Fruit fly (Drosophila melanogaster) whole organism, embryonic: ENCODE results near the gene QC.

Experiments used
- Atf6 ChIP-seq: fragments of 200-800 bp; sonication (Bioruptor generic); IDR thresholded peaks from 2 replicates; pipeline ENCODE4 v1.3.6; 2022; ENCODE audit warnings: missing biosample characterization, missing genetic modification characterization
- CG10267 ChIP-seq: fragments of 200-800 bp; sonication (Bioruptor generic); optimal IDR thresholded peaks from 2 replicates; lab custom pipeline; 2018; ENCODE audit warnings: missing biosample characterization, mild to moderate bottlenecking, missing genetic modification characterization, moderate library complexity
- CG11247 ChIP-seq: fragments of 200-800 bp; sonication (Bioruptor generic); IDR thresholded peaks from 2 replicates; pipeline ENCODE4 v1.3.6; 2022; ENCODE audit warnings: missing biosample characterization, missing genetic modification characterization
- CG13287 ChIP-seq: fragments of 200-800 bp; sonication (Bioruptor generic); IDR thresholded peaks from 2 replicates; pipeline ENCODE4 v1.3.6; 2022; ENCODE audit warnings: missing biosample characterization, missing genetic modification characterization; ENCODE audit not compliant: partially characterized antibody
- CG13894 ChIP-seq: fragments of 200-800 bp; sonication (Bioruptor generic); optimal IDR thresholded peaks from 3 replicates; lab custom pipeline; 2018; ENCODE audit warnings: missing biosample characterization, mild to moderate bottlenecking, missing genetic modification characterization, moderate library complexity
- CG15696 ChIP-seq: fragments of 200-800 bp; sonication (Bioruptor generic); optimal IDR thresholded peaks from 2 replicates; lab custom pipeline; 2019; ENCODE audit warnings: missing biosample characterization, mild to moderate bottlenecking, missing genetic modification characterization, moderate library complexity
- CG1602 ChIP-seq: fragments of 200-800 bp; sonication (Bioruptor generic); optimal IDR thresholded peaks from 3 replicates; lab custom pipeline; 2016; ENCODE audit warnings: missing biosample characterization, missing genetic modification characterization
- CG1603 ChIP-seq: fragments of 200-800 bp; sonication (Bioruptor generic); optimal IDR thresholded peaks from 2 replicates; lab custom pipeline; 2019; ENCODE audit warnings: missing biosample characterization, mild to moderate bottlenecking, missing genetic modification characterization, moderate library complexity
- CG1647 ChIP-seq: fragments of 200-800 bp; sonication (Bioruptor generic); optimal IDR thresholded peaks from 3 replicates; lab custom pipeline; 2016; ENCODE audit warnings: missing biosample characterization, missing genetic modification characterization
- CG2116 ChIP-seq: fragments of 200-800 bp; sonication (Bioruptor generic); optimal IDR thresholded peaks from 3 replicates; lab custom pipeline; 2018; ENCODE audit warnings: missing biosample characterization, mild to moderate bottlenecking, missing genetic modification characterization
- CG2712 ChIP-seq: fragments of 200-800 bp; optimal IDR thresholded peaks from 3 replicates; lab custom pipeline; 2019; ENCODE audit warnings: missing biosample characterization, mild to moderate bottlenecking, missing genetic modification characterization, moderate library complexity
- CG3065 ChIP-seq: fragments of 200-800 bp; sonication (Bioruptor generic); optimal IDR thresholded peaks from 2 replicates; lab custom pipeline; 2016; ENCODE audit warnings: missing biosample characterization, missing genetic modification characterization
- CG31224 ChIP-seq: fragments of 200-800 bp; sonication (Bioruptor generic); IDR thresholded peaks from 2 replicates; pipeline ENCODE4 v1.3.6; 2022; ENCODE audit warnings: missing biosample characterization, missing genetic modification characterization
- CG31388 ChIP-seq: fragments of 200-800 bp; sonication (Bioruptor generic); optimal IDR thresholded peaks from 2 replicates; lab custom pipeline; 2016; ENCODE audit warnings: missing biosample characterization, missing genetic modification characterization
- CG31441 ChIP-seq: fragments of 200-800 bp; sonication (Bioruptor generic); IDR thresholded peaks from 2 replicates; pipeline ENCODE4 v1.3.6; 2022; ENCODE audit warnings: missing biosample characterization, missing genetic modification characterization
- CG5245 ChIP-seq: fragments of 200-800 bp; sonication (Bioruptor generic); optimal IDR thresholded peaks from 3 replicates; lab custom pipeline; 2016; ENCODE audit warnings: missing biosample characterization, missing genetic modification characterization
- CG8944 ChIP-seq: fragments of 200-800 bp; sonication (Bioruptor generic); optimal IDR thresholded peaks from 3 replicates; lab custom pipeline; 2016; ENCODE audit warnings: missing biosample characterization, missing genetic modification characterization
- CG9817 ChIP-seq: fragments of 200-800 bp; sonication (Bioruptor generic); optimal IDR thresholded peaks from 2 replicates; lab custom pipeline; 2018; ENCODE audit warnings: missing biosample characterization, mild to moderate bottlenecking, missing genetic modification characterization, moderate library complexity
- D ChIP-seq, 2 experiments: fragments of 200-800 bp in 1 of 2; fragments of >200 bp in 1 of 2; sonication (Bioruptor generic) in 1 of 2; optimal IDR thresholded peaks; 2 replicates in 1 of 2; 3 replicates in 1 of 2; lab custom pipeline; 2017; ENCODE audit warnings: mild to moderate bottlenecking in 1 of 2, missing biosample characterization in 1 of 2, missing genetic modification characterization in 1 of 2, missing genetic modification reagents in 1 of 2
- Dbx ChIP-seq: fragments of 200-800 bp; sonication (Bioruptor generic); IDR thresholded peaks from 3 replicates; pipeline ENCODE4 v1.3.6; 2022; ENCODE audit warnings: missing biosample characterization, missing genetic modification characterization
- Ets65A ChIP-seq: fragments of 200-800 bp; sonication (Bioruptor generic); peaks from one replicate; lab custom pipeline; 2016; ENCODE audit warnings: missing biosample characterization, missing genetic modification characterization
- HLH4C ChIP-seq: fragments of 200-800 bp; sonication (Bioruptor generic); IDR thresholded peaks from 3 replicates; pipeline ENCODE4 v1.3.6; 2022; ENCODE audit warnings: missing biosample characterization, missing genetic modification characterization; ENCODE audit not compliant: partially characterized antibody
- Hey ChIP-seq: fragments of 200-800 bp; sonication (Bioruptor generic); optimal IDR thresholded peaks from 3 replicates; lab custom pipeline; 2018; ENCODE audit warnings: missing biosample characterization, mild to moderate bottlenecking, missing genetic modification characterization
- Hmx ChIP-seq: fragments of 200-800 bp; sonication (Bioruptor generic); optimal IDR thresholded peaks from 2 replicates; lab custom pipeline; 2016; ENCODE audit warnings: missing biosample characterization, missing genetic modification characterization
- MTF-1 ChIP-seq: fragments of 200-800 bp; sonication (Bioruptor generic); optimal IDR thresholded peaks from 2 replicates; lab custom pipeline; 2018; ENCODE audit warnings: missing biosample characterization, mild to moderate bottlenecking, missing genetic modification characterization, borderline replicate concordance
- Max ChIP-seq: fragments of 200-800 bp; sonication (Bioruptor generic); optimal IDR thresholded peaks from 2 replicates; lab custom pipeline; 2016; ENCODE audit warnings: missing biosample characterization, mild to moderate bottlenecking, missing genetic modification characterization
- NC2α ChIP-seq: fragments of 200-800 bp; sonication (Bioruptor generic); optimal IDR thresholded peaks from 2 replicates; lab custom pipeline; 2016; ENCODE audit warnings: missing biosample characterization, missing genetic modification characterization
- Oaz ChIP-seq: fragments of 200-800 bp; sonication (Bioruptor generic); IDR thresholded peaks from 2 replicates; pipeline ENCODE4 v1.3.6; 2022; ENCODE audit warnings: missing biosample characterization, missing genetic modification characterization
- Six4 ChIP-seq: fragments of 200-800 bp; sonication (Bioruptor generic); optimal IDR thresholded peaks from 2 replicates; lab custom pipeline; 2016; ENCODE audit warnings: missing biosample characterization, missing genetic modification characterization
- Stat92E ChIP-seq, 3 experiments: fragments of >200 bp in 2 of 3; fragments of 200-800 bp in 1 of 3; sonication (Bioruptor generic) in 1 of 3; optimal IDR thresholded peaks; 2 replicates each; lab custom pipeline; 2017 to 2019; ENCODE audit warnings: missing biosample characterization in 3 of 3, missing genetic modification characterization in 3 of 3, mild to moderate bottlenecking in 1 of 3, moderate library complexity in 1 of 3
- Trl ChIP-seq, 3 experiments: fragments of >200 bp in 2 of 3; fragments of 200-800 bp in 1 of 3; sonication (Bioruptor generic) in 1 of 3; optimal IDR thresholded peaks; 2 replicates in 1 of 3; 3 replicates in 2 of 3; lab custom pipeline; 2016 to 2017; ENCODE audit warnings: missing biosample characterization in 1 of 3, missing genetic modification characterization in 1 of 3
- ara ChIP-seq: fragments of 200-800 bp; sonication (Bioruptor generic); IDR thresholded peaks from 2 replicates; pipeline ENCODE4 v1.3.6; 2022; ENCODE audit warnings: missing biosample characterization, missing genetic modification characterization
- bigmax ChIP-seq: fragments of 200-800 bp; sonication (Bioruptor generic); optimal IDR thresholded peaks from 2 replicates; lab custom pipeline; 2018; ENCODE audit warnings: missing biosample characterization, mild to moderate bottlenecking, missing genetic modification characterization
- br ChIP-seq: fragments of >200 bp; optimal IDR thresholded peaks from 2 replicates; lab custom pipeline; 2017
- cato ChIP-seq: fragments of 200-800 bp; sonication (Bioruptor generic); optimal IDR thresholded peaks from 2 replicates; lab custom pipeline; 2016; ENCODE audit warnings: missing biosample characterization, missing genetic modification characterization, borderline replicate concordance
- dan ChIP-seq: fragments of 200-800 bp; sonication (Bioruptor generic); IDR thresholded peaks from 2 replicates; pipeline ENCODE4 v1.3.6; 2022; ENCODE audit warnings: missing biosample characterization, missing genetic modification characterization
- dysf ChIP-seq: fragments of 200-800 bp; sonication (Bioruptor generic); IDR thresholded peaks from 3 replicates; pipeline ENCODE4 v1.3.6; 2022; ENCODE audit warnings: missing biosample characterization, missing genetic modification characterization
- hth ChIP-seq: fragments of >200 bp; optimal IDR thresholded peaks from 2 replicates; lab custom pipeline; 2017; ENCODE audit warnings: inconsistent platforms
- insv ChIP-seq, 2 experiments: fragments of 200-800 bp; sonication (Bioruptor generic); optimal IDR thresholded peaks; 3 replicates each; lab custom pipeline; 2016 to 2018; ENCODE audit warnings: missing biosample characterization in 2 of 2, missing genetic modification characterization in 2 of 2
- kni ChIP-seq: fragments of 200-800 bp; sonication (Bioruptor generic); optimal IDR thresholded peaks from 3 replicates; lab custom pipeline; 2017; ENCODE audit warnings: mild to moderate bottlenecking, missing biosample characterization, missing genetic modification reagents, missing genetic modification characterization
- mam ChIP-seq: fragments of 200-800 bp; sonication (Bioruptor generic); optimal IDR thresholded peaks from 3 replicates; lab custom pipeline; 2016; ENCODE audit warnings: missing biosample characterization, missing genetic modification characterization
- mirr ChIP-seq: fragments of 200-800 bp; sonication (Bioruptor generic); optimal IDR thresholded peaks from 3 replicates; lab custom pipeline; 2018; ENCODE audit warnings: missing biosample characterization, mild to moderate bottlenecking, missing genetic modification characterization
- nom ChIP-seq: fragments of 200-800 bp; sonication (Bioruptor generic); optimal IDR thresholded peaks from 2 replicates; lab custom pipeline; 2017; ENCODE audit warnings: missing biosample characterization, missing genetic modification characterization, mild to moderate bottlenecking, moderate library complexity, missing genetic modification reagents
- onecut ChIP-seq: fragments of 200-800 bp; sonication (Bioruptor generic); IDR thresholded peaks from 2 replicates; pipeline ENCODE4 v1.3.6; 2022; ENCODE audit warnings: missing biosample characterization, missing genetic modification characterization
- ranshi ChIP-seq: fragments of 200-800 bp; sonication (Bioruptor generic); IDR thresholded peaks from 2 replicates; pipeline ENCODE4 v1.3.6; 2022; ENCODE audit warnings: missing biosample characterization, missing genetic modification characterization
- sd ChIP-seq: fragments of 200-800 bp; sonication (Bioruptor generic); optimal IDR thresholded peaks from 3 replicates; lab custom pipeline; 2018; ENCODE audit warnings: missing biosample characterization, mild to moderate bottlenecking, missing genetic modification characterization, moderate library complexity
- ssp ChIP-seq: fragments of 200-800 bp; sonication (Bioruptor generic); IDR thresholded peaks from 2 replicates; pipeline ENCODE4 v1.3.6; 2022; ENCODE audit warnings: missing biosample characterization, missing genetic modification characterization
- stc ChIP-seq: fragments of 200-800 bp; sonication (Bioruptor generic); IDR thresholded peaks from 2 replicates; pipeline ENCODE4 v1.3.6; 2022; ENCODE audit warnings: missing biosample characterization, missing genetic modification characterization
- vvl ChIP-seq: fragments of 200-800 bp; sonication (Bioruptor generic); IDR thresholded peaks from 2 replicates; pipeline ENCODE4 v1.3.6; 2022; ENCODE audit warnings: missing biosample characterization, missing genetic modification characterization

Gene QC

DNA sequence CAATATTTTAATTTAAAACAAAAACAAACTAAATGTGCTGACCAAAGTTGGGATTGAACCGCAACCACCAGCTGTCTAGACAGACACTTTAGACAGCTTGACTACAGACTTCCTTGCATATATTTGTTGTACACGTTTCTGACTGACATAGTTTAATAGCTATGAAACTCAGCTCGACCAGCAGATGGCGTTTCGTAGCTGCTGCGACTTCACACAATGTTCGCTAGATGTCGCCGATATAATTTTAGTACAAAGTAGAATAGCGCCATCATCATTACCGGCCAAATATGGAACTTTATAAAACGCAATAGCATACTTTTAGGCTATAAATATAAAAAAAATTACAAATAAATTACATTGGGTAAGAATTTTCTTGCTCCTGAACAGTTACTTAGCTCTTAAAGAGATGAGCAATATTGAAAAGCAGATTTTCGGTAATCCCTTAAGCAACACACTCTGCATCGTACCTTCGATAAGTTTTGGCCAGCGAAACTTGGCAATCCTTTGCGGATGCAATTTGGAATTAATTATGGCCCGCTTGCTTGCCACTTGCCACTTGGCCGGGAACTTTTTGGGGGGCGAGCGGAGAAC, 32.5 kb downstream of the QC start (continued):
- TF ChIP-seq CG2116 (GFP tag; lab: Kevin White, UChicago) = peak; percentile 22
- TF ChIP-seq insv (GFP tag; optimal IDR thresholded peaks at IDR 0.05; lab: Kevin White, UChicago) = peak in 1 of 2 experiments; percentile 70
- TF ChIP-seq CG2712 (tag; lab: Kevin White, UChicago) = peak; percentile 78
- TF ChIP-seq Trl (optimal IDR thresholded peaks at IDR 0.05; lab: Kevin White, UChicago) = no peak
- TF ChIP-seq Trl (GFP tag; optimal IDR thresholded peaks at IDR 0.05; lab: Kevin White, UChicago) = peak; percentile 73
- TF ChIP-seq kni (GFP tag; lab: Kevin White, UChicago) = peak; percentile 9
- peak; percentile 56; the same call in 1 of the 2 replicates for TF ChIP-seq stc (GFP tag; lab: Robert Waterston, UW)
- 0 out of 2 replicates have a peak, but pooled peaks have one; percentile 21 for TF ChIP-seq Atf6 (GFP tag; lab: Robert Waterston, UW)
- peak; percentile 86 for TF ChIP-seq Dbx (GFP tag; lab: Robert Waterston, UW)
- peak; percentile 56; the same call in 1 of the 2 replicates for TF ChIP-seq CG31224
- peak; percentile 82 for TF ChIP-seq CG10267
- peak; percentile 46 for TF ChIP-seq CG1602 (GFP tag; lab: Kevin White, UChicago)
- TF ChIP-seq HLH4C = no peak
- 0 out of 2 replicates have a peak, but pooled peaks have one; percentile 45 for TF ChIP-seq ranshi
- TF ChIP-seq CG5245 = peak; percentile 89
- no peak for TF ChIP-seq nom
- TF ChIP-seq CG31388 (GFP tag; lab: Kevin White, UChicago) = peak; percentile 54
- no peak for TF ChIP-seq sd (tag; lab: Kevin White, UChicago)
- TF ChIP-seq Hmx (GFP tag; lab: Kevin White, UChicago) = no peak
- TF ChIP-seq mam (GFP tag; lab: Kevin White, UChicago) = peak; percentile 84
- no peak for TF ChIP-seq D (optimal IDR thresholded peaks at IDR 0.05; lab: Kevin White, UChicago)
- peak; percentile 25 for TF ChIP-seq D (GFP tag; optimal IDR thresholded peaks at IDR 0.05; lab: Kevin White, UChicago)
- TF ChIP-seq NC2α (GFP tag; lab: Kevin White, UChicago) = peak; percentile 11
- TF ChIP-seq MTF-1 (GFP tag; lab: Kevin White, UChicago) = peak; percentile 77
- 0 out of 2 replicates have a peak, but pooled peaks have one; percentile 13 for TF ChIP-seq Oaz (GFP tag; lab: Robert Waterston, UW)
- peak; percentile 63 for TF ChIP-seq CG1603
- peak in 1 of 3 experiments; percentile 67 for TF ChIP-seq Stat92E (GFP tag; optimal IDR thresholded peaks at IDR 0.05; lab: Kevin White, UChicago)
- peak; percentile 61 for TF ChIP-seq CG9817 (tag; lab: Kevin White, UChicago)
- peak; percentile 89 for TF ChIP-seq CG11247
- peak; percentile 86 for TF ChIP-seq Ets65A (GFP tag; lab: Kevin White, UChicago)
- TF ChIP-seq CG31441 (GFP tag; lab: Robert Waterston, UW) = no peak
- TF ChIP-seq hth (lab: Kevin White, UChicago) = no peak
- TF ChIP-seq CG3065 (GFP tag; lab: Kevin White, UChicago) = no peak
- TF ChIP-seq ssp (GFP tag; lab: Robert Waterston, UW) = peak; percentile 65
- peak; percentile 58 for TF ChIP-seq ara
- peak; percentile 61 for TF ChIP-seq mirr
- peak; percentile 50 for TF ChIP-seq Max (GFP tag; lab: Kevin White, UChicago)
- TF ChIP-seq CG15696 = peak; percentile 91
- no peak for TF ChIP-seq bigmax
- peak; percentile 81 for TF ChIP-seq dysf
- peak; percentile 27 for TF ChIP-seq CG1647 (GFP tag; lab: Kevin White, UChicago)
- no peak for TF ChIP-seq br
- no peak for TF ChIP-seq Hey (tag; lab: Kevin White, UChicago)
- peak; percentile 6 for TF ChIP-seq cato
- TF ChIP-seq dan (GFP tag; lab: Robert Waterston, UW) = no peak
- TF ChIP-seq onecut (GFP tag; lab: Robert Waterston, UW) = peak; percentile 75
- TF ChIP-seq Six4 (GFP tag; lab: Kevin White, UChicago) = peak; percentile 50
- peak; percentile 54 for TF ChIP-seq CG8944 (GFP tag; lab: Kevin White, UChicago)
- TF ChIP-seq CG13894 = peak; percentile 90
- peak; percentile 97 for TF ChIP-seq vvl
- peak; percentile 76; the same call in 1 of the 2 replicates for TF ChIP-seq CG13287
